Fruit fly (Drosophila melanogaster): Measurements from ENCODE around the gene spdi.

spdi gene

dm6 chrX:618583-618982, 1.4 kb downstream of the spdi start (continued):
- TF ChIP-seq CG10565 (GFP tag; optimal IDR thresholded peaks at IDR 0.05) (no peak), CG17359 (tag; optimal IDR thresholded peaks at IDR 0.05) (no peak), luna (GFP tag; optimal IDR thresholded peaks at IDR 0.05) (no peak), kay (GFP tag; optimal IDR thresholded peaks at IDR 0.05) (no peak), H15 (GFP tag; IDR thresholded peaks at IDR 0.05) (no peak), Trl (optimal IDR thresholded peaks at IDR 0.05) (no peak), Trl (GFP tag; optimal IDR thresholded peaks at IDR 0.05) (no peak), sug (tag; optimal IDR thresholded peaks at IDR 0.05) (no peak), crol (GFP tag; IDR thresholded peaks at IDR 0.05) (no peak), HLH4C (GFP tag; IDR thresholded peaks at IDR 0.05; ENCODE audit: partially characterized antibody) (no peak), CG9437 (GFP tag; optimal IDR thresholded peaks at IDR 0.05) (peak; percentile 5), Myb (GFP tag; optimal IDR thresholded peaks at IDR 0.05) (no peak), Atf6 (GFP tag; IDR thresholded peaks at IDR 0.05) (0 out of 2 replicates have a peak, but pooled peaks have one; percentile 27), tio (GFP tag; optimal IDR thresholded peaks at IDR 0.05) (no peak), kni (GFP tag; optimal IDR thresholded peaks at IDR 0.05) (no peak), hkb (optimal IDR thresholded peaks at IDR 0.05) (no peak), hkb (GFP tag; IDR thresholded peaks at IDR 0.05) (0 out of 2 replicates have a peak, but pooled peaks have one; percentile 28), Lhr (GFP tag; optimal IDR thresholded peaks at IDR 0.05) (no peak), vnd (GFP tag; IDR thresholded peaks at IDR 0.05; ENCODE audit: partially characterized antibody) (no peak), odd (GFP tag; optimal IDR thresholded peaks at IDR 0.05) (no peak), Med (GFP tag) (peak; percentile 84), dmrt11E (tag; optimal IDR thresholded peaks at IDR 0.05) (no peak), bsh (GFP tag; optimal IDR thresholded peaks at IDR 0.05) (peak in 1 of 2 experiments; percentile 25), dysf (GFP tag; IDR thresholded peaks at IDR 0.05) (peak; percentile 62), sob (GFP tag; IDR thresholded peaks at IDR 0.05) (no peak), nerfin-2 (GFP tag; IDR thresholded peaks at IDR 0.05; ENCODE audit: partially characterized antibody) (no peak), Fer1 (GFP tag; optimal IDR thresholded peaks at IDR 0.05) (peak; percentile 3), hb (GFP tag; IDR thresholded peaks at IDR 0.05; ENCODE audit: partially characterized antibody) (no peak), stc (GFP tag; IDR thresholded peaks at IDR 0.05) (no peak), Oaz (GFP tag; IDR thresholded peaks at IDR 0.05) (no peak), CG11695 (GFP tag; IDR thresholded peaks at IDR 0.05) (no peak), vfl (GFP tag; optimal IDR thresholded peaks at IDR 0.05) (peak; percentile 35), run (tag; optimal IDR thresholded peaks at IDR 0.05) (no peak), CG32772 (GFP tag; IDR thresholded peaks at IDR 0.05) (no peak), lbe (GFP tag; optimal IDR thresholded peaks at IDR 0.05) (no peak), CG7357 (GFP tag; IDR thresholded peaks at IDR 0.05) (no peak), Ptx1 (GFP tag; IDR thresholded peaks at IDR 0.05) (peak; percentile 46; the same call in 1 of the 2 replicates), sima (GFP tag; optimal IDR thresholded peaks at IDR 0.05) (no peak), Mad (GFP tag; optimal IDR thresholded peaks at IDR 0.05) (no peak), CG32767 (GFP tag; IDR thresholded peaks at IDR 0.05) (no peak), Dp (GFP tag; optimal IDR thresholded peaks at IDR 0.05) (no peak), Sox100B (GFP tag; optimal IDR thresholded peaks at IDR 0.05) (peak; percentile 48), CG13894 (tag; optimal IDR thresholded peaks at IDR 0.05) (no peak), CG13775 (GFP tag; optimal IDR thresholded peaks at IDR 0.05) (peak; percentile 22), NC2β (GFP tag; optimal IDR thresholded peaks at IDR 0.05) (peak; percentile 26), TFAM (GFP tag; optimal IDR thresholded peaks at IDR 0.05) (no peak), CG14014 (GFP tag; IDR thresholded peaks at IDR 0.05) (no peak), Jarid2 (GFP tag; optimal IDR thresholded peaks at IDR 0.05) (no peak), PHDP (tag; optimal IDR thresholded peaks at IDR 0.05) (no peak), CG7928 (GFP tag; optimal IDR thresholded peaks at IDR 0.05) (no peak), CG10267 (tag; optimal IDR thresholded peaks at IDR 0.05) (no peak), tna (GFP tag; IDR thresholded peaks at IDR 0.05; ENCODE audit: partially characterized antibody) (no peak)
